Worm (Caenorhabditis elegans) whole organism, L1 larva: ENCODE measurements around the gene ctsa-3.2.

Source experiments
- ceh-90 ChIP-seq: sonication (generic microtip); optimal IDR thresholded peaks from 2 replicates; lab custom pipeline; 2016; ENCODE audit warnings: missing genetic modification characterization, missing compliant biosample characterization
- egl-27 ChIP-seq, 2 experiments: fragments of 150-350 bp in 1 of 2; sonication (generic microtip); optimal IDR thresholded peaks; 3 replicates each; lab custom pipeline; 2017 to 2018; ENCODE audit warnings: missing biosample characterization in 2 of 2, missing genetic modification characterization in 2 of 2, missing genetic modification reagents in 2 of 2
- lin-39 ChIP-seq: fragments of 150-350 bp; optimal IDR thresholded peaks from 2 replicates; lab custom pipeline; 2014; ENCODE audit warnings: missing biosample characterization, missing genetic modification reagents, missing genetic modification characterization
- nhr-237 ChIP-seq: fragments of 150-350 bp; optimal IDR thresholded peaks from 2 replicates; lab custom pipeline; 2014; ENCODE audit warnings: missing biosample characterization, missing genetic modification characterization
- unc-30 ChIP-seq: sonication (generic microtip); optimal IDR thresholded peaks from 2 replicates; lab custom pipeline; 2017; ENCODE audit warnings: missing biosample characterization, missing genetic modification characterization
- zag-1 ChIP-seq: fragments of 150-350 bp; optimal IDR thresholded peaks from 2 replicates; lab custom pipeline; 2014; ENCODE audit warnings: missing biosample characterization, missing genetic modification characterization
- ztf-4 ChIP-seq: fragments of 150-350 bp; optimal IDR thresholded peaks from 2 replicates; lab custom pipeline; 2014; ENCODE audit warnings: missing biosample characterization, missing genetic modification characterization

- TF ChIP-seq egl-27 (tag; optimal IDR thresholded peaks at IDR 0.05; lab: Kevin White, UChicago) = no peak
- TF ChIP-seq lin-39 (tag; lab: Kevin White, UChicago) = no peak
- TF ChIP-seq ztf-4 (tag; lab: Kevin White, UChicago) = no peak
- no peak for TF ChIP-seq unc-30
- TF ChIP-seq zag-1 (tag; lab: Kevin White, UChicago) = no peak
- TF ChIP-seq ceh-90 (tag; lab: Kevin White, UChicago) = no peak
- no peak for TF ChIP-seq nhr-237 (tag; lab: Kevin White, UChicago)
These were observed 46.8 kb downstream of the ctsa-3.2 start, which contains the start of gene C05C10.2 for ce11 chrII:9921622-9922269.
